Fruit fly (Drosophila melanogaster) whole organism, embryonic: Measurements from ENCODE around the gene sti.

Source experiments
- Abd-B ChIP-seq: fragments of 200-800 bp; sonication (Bioruptor generic); optimal IDR thresholded peaks from 2 replicates; lab custom pipeline; 2018; ENCODE audit warnings: missing biosample characterization, mild to moderate bottlenecking, missing genetic modification characterization, moderate library complexity
- Ada2b ChIP-seq: fragments of 200-800 bp; sonication (Bioruptor generic); IDR thresholded peaks from 2 replicates; pipeline ENCODE4 v1.3.6; 2022; ENCODE audit warnings: missing biosample characterization, missing genetic modification characterization
- Asciz ChIP-seq: fragments of 200-800 bp; sonication (Bioruptor generic); optimal IDR thresholded peaks from 2 replicates; lab custom pipeline; 2017; ENCODE audit warnings: missing biosample characterization, mild to moderate bottlenecking, missing genetic modification characterization, missing genetic modification reagents
- Atf-2 ChIP-seq: fragments of 200-800 bp; sonication (Bioruptor generic); optimal IDR thresholded peaks from 2 replicates; lab custom pipeline; 2016; ENCODE audit warnings: missing biosample characterization, missing genetic modification characterization
- CG11093 ChIP-seq: fragments of 200-800 bp; sonication (Bioruptor generic); IDR thresholded peaks from 3 replicates; pipeline ENCODE4 v1.3.6; 2022; ENCODE audit warnings: missing biosample characterization, missing genetic modification characterization
- CG14050 ChIP-seq: fragments of 200-800 bp; sonication (Bioruptor generic); IDR thresholded peaks from 3 replicates; pipeline ENCODE4 v1.3.6; 2022; ENCODE audit warnings: missing biosample characterization, missing genetic modification characterization
- CG15269 ChIP-seq: fragments of 200-800 bp; sonication (Bioruptor generic); optimal IDR thresholded peaks from 2 replicates; lab custom pipeline; 2018; ENCODE audit warnings: missing biosample characterization, mild to moderate bottlenecking, missing genetic modification characterization, moderate library complexity
- CG2120 ChIP-seq: fragments of 200-800 bp; sonication (Bioruptor generic); optimal IDR thresholded peaks from 3 replicates; lab custom pipeline; 2016; ENCODE audit warnings: missing biosample characterization, missing genetic modification characterization
- CG32772 ChIP-seq: fragments of 200-800 bp; sonication (Bioruptor generic); IDR thresholded peaks from 2 replicates; pipeline ENCODE4 v1.3.6; 2022; ENCODE audit warnings: missing biosample characterization, missing genetic modification characterization
- CG33557 ChIP-seq: fragments of 200-800 bp; sonication (Bioruptor generic); optimal IDR thresholded peaks from 2 replicates; lab custom pipeline; 2019; ENCODE audit warnings: missing biosample characterization, mild to moderate bottlenecking, missing genetic modification characterization, moderate library complexity
- CG34224 ChIP-seq: fragments of 200-800 bp; sonication (Bioruptor generic); IDR thresholded peaks from 3 replicates; pipeline ENCODE4 v1.3.6; 2022; ENCODE audit warnings: missing biosample characterization, missing genetic modification characterization; ENCODE audit not compliant: partially characterized antibody
- CG4854 ChIP-seq: fragments of 200-800 bp; sonication (Bioruptor generic); optimal IDR thresholded peaks from 2 replicates; lab custom pipeline; 2016; ENCODE audit warnings: missing biosample characterization, missing genetic modification characterization, inconsistent platforms
- CG6254 ChIP-seq: fragments of 200-800 bp; sonication (Bioruptor generic); optimal IDR thresholded peaks from 3 replicates; lab custom pipeline; 2017; ENCODE audit warnings: mild to moderate bottlenecking, missing biosample characterization, missing genetic modification reagents, missing genetic modification characterization
- CG6683 ChIP-seq: fragments of 200-800 bp; sonication (Bioruptor generic); optimal IDR thresholded peaks from 2 replicates; lab custom pipeline; 2017; ENCODE audit warnings: missing biosample characterization, mild to moderate bottlenecking, missing genetic modification characterization, missing genetic modification reagents
- CG6689 ChIP-seq: fragments of 200-800 bp; sonication (Bioruptor generic); IDR thresholded peaks from 2 replicates; pipeline ENCODE4 v1.3.6; 2022; ENCODE audit warnings: missing biosample characterization, missing genetic modification characterization
- CG6791 ChIP-seq: fragments of 200-800 bp; sonication (Bioruptor generic); IDR thresholded peaks from 3 replicates; pipeline ENCODE4 v1.3.6; 2022; ENCODE audit warnings: missing biosample characterization, missing genetic modification characterization; ENCODE audit not compliant: partially characterized antibody
- Dad ChIP-seq: fragments of 200-800 bp; sonication (Bioruptor generic); optimal IDR thresholded peaks from 3 replicates; lab custom pipeline; 2016; ENCODE audit warnings: missing biosample characterization, missing genetic modification characterization
- Dek ChIP-seq: fragments of 200-800 bp; sonication (Bioruptor generic); optimal IDR thresholded peaks from 3 replicates; lab custom pipeline; 2019; ENCODE audit warnings: missing biosample characterization, mild to moderate bottlenecking, missing genetic modification characterization, moderate library complexity
- Dip2 ChIP-seq: fragments of 200-800 bp; sonication (Bioruptor generic); IDR thresholded peaks from 2 replicates; pipeline ENCODE4 v1.3.6; 2022; ENCODE audit warnings: missing biosample characterization, missing genetic modification characterization
- Doc2 ChIP-seq: fragments of 200-800 bp; sonication (Bioruptor generic); IDR thresholded peaks from 2 replicates; pipeline ENCODE4 v1.3.6; 2022; ENCODE audit warnings: missing biosample characterization, missing genetic modification characterization
- H2.0 ChIP-seq: fragments of 200-800 bp; sonication (Bioruptor generic); IDR thresholded peaks from 2 replicates; pipeline ENCODE4 v1.3.6; 2022; ENCODE audit warnings: missing biosample characterization, missing genetic modification characterization
- Hsf ChIP-seq: fragments of 200-800 bp; sonication (Bioruptor generic); optimal IDR thresholded peaks from 3 replicates; lab custom pipeline; 2016; ENCODE audit warnings: missing biosample characterization, missing genetic modification characterization
- Kr ChIP-seq: fragments of 200-800 bp; sonication (Bioruptor generic); optimal IDR thresholded peaks from 2 replicates; lab custom pipeline; 2017; ENCODE audit warnings: missing biosample characterization, mild to moderate bottlenecking, missing genetic modification characterization
- Nf-YA ChIP-seq: fragments of 200-800 bp; sonication (Bioruptor generic); IDR thresholded peaks from 2 replicates; pipeline ENCODE4 v1.3.6; 2022; ENCODE audit warnings: missing biosample characterization, missing genetic modification characterization
- Nf-YC ChIP-seq: fragments of 200-800 bp; optimal IDR thresholded peaks from 3 replicates; lab custom pipeline; 2019; ENCODE audit warnings: missing biosample characterization, mild to moderate bottlenecking, missing genetic modification characterization, moderate library complexity
- Optix ChIP-seq: fragments of 200-800 bp; sonication (Bioruptor generic); IDR thresholded peaks from 3 replicates; pipeline ENCODE4 v1.3.6; 2022; ENCODE audit warnings: missing biosample characterization, missing genetic modification characterization
- Ptx1 ChIP-seq: fragments of 200-800 bp; sonication (Bioruptor generic); IDR thresholded peaks from 2 replicates; pipeline ENCODE4 v1.3.6; 2022; ENCODE audit warnings: missing biosample characterization, missing genetic modification characterization
- Scr ChIP-seq: fragments of 200-800 bp; sonication (Bioruptor generic); IDR thresholded peaks from 2 replicates; pipeline ENCODE4 v1.3.6; 2022; ENCODE audit warnings: missing biosample characterization, missing genetic modification characterization; ENCODE audit not compliant: partially characterized antibody
- Spps ChIP-seq: fragments of 200-800 bp; sonication (Bioruptor generic); optimal IDR thresholded peaks from 2 replicates; lab custom pipeline; 2018; ENCODE audit warnings: missing biosample characterization, mild to moderate bottlenecking, missing genetic modification characterization
- YL-1 ChIP-seq: fragments of 200-800 bp; sonication (Bioruptor generic); optimal IDR thresholded peaks from 3 replicates; lab custom pipeline; 2017; ENCODE audit warnings: missing biosample characterization, mild to moderate bottlenecking, missing genetic modification characterization
- da ChIP-seq: fragments of 200-800 bp; sonication (Bioruptor generic); optimal IDR thresholded peaks from 2 replicates; lab custom pipeline; 2016; ENCODE audit warnings: missing biosample characterization, missing genetic modification characterization
- dimm ChIP-seq: fragments of 200-800 bp; sonication (Bioruptor generic); IDR thresholded peaks from 2 replicates; pipeline ENCODE4 v1.3.6; 2022; ENCODE audit warnings: missing biosample characterization, missing genetic modification characterization
- dpn ChIP-seq, 2 experiments: fragments of 200-800 bp; sonication (Bioruptor generic); optimal IDR thresholded peaks; 3 replicates each; lab custom pipeline; 2016; ENCODE audit warnings: missing biosample characterization in 2 of 2, missing genetic modification characterization in 2 of 2
- dysf ChIP-seq: fragments of 200-800 bp; sonication (Bioruptor generic); IDR thresholded peaks from 3 replicates; pipeline ENCODE4 v1.3.6; 2022; ENCODE audit warnings: missing biosample characterization, missing genetic modification characterization
- en ChIP-seq: fragments of 200-800 bp; sonication (Bioruptor generic); optimal IDR thresholded peaks from 2 replicates; lab custom pipeline; 2016; ENCODE audit warnings: missing biosample characterization, missing genetic modification characterization
- eve ChIP-seq, 2 experiments: fragments of >200 bp; optimal IDR thresholded peaks; 2 replicates each; lab custom pipeline; 2017; ENCODE audit warnings: missing biosample characterization in 2 of 2, missing genetic modification characterization in 2 of 2
- gem ChIP-seq: fragments of 200-800 bp; sonication (Bioruptor generic); optimal IDR thresholded peaks from 2 replicates; lab custom pipeline; 2019; ENCODE audit warnings: missing biosample characterization, mild to moderate bottlenecking, missing genetic modification characterization, moderate library complexity
- jigr1 ChIP-seq: fragments of 200-800 bp; sonication (Bioruptor generic); IDR thresholded peaks from 3 replicates; pipeline ENCODE4 v1.3.6; 2022; ENCODE audit warnings: missing biosample characterization, missing genetic modification characterization
- kay ChIP-seq: fragments of 200-800 bp; sonication (Bioruptor generic); optimal IDR thresholded peaks from 2 replicates; lab custom pipeline; 2016; ENCODE audit warnings: missing biosample characterization, missing genetic modification characterization
- luna ChIP-seq: fragments of 200-800 bp; sonication (Bioruptor generic); optimal IDR thresholded peaks from 2 replicates; lab custom pipeline; 2016; ENCODE audit warnings: missing biosample characterization, missing genetic modification characterization
- nerfin-2 ChIP-seq: fragments of 200-800 bp; sonication (Bioruptor generic); IDR thresholded peaks from 2 replicates; pipeline ENCODE4 v1.3.6; 2022; ENCODE audit warnings: missing biosample characterization, missing genetic modification characterization; ENCODE audit not compliant: partially characterized antibody
- p53 ChIP-seq: fragments of 200-800 bp; sonication (Bioruptor generic); optimal IDR thresholded peaks from 2 replicates; lab custom pipeline; 2016; ENCODE audit warnings: missing biosample characterization, missing genetic modification characterization
- pnt ChIP-seq: fragments of 200-800 bp; sonication (Bioruptor generic); optimal IDR thresholded peaks from 3 replicates; lab custom pipeline; 2016; ENCODE audit warnings: missing biosample characterization, missing genetic modification characterization
- sc ChIP-seq, 3 experiments: fragments of >200 bp in 2 of 3; fragments of 200-800 bp in 1 of 3; sonication (Bioruptor generic) in 1 of 3; optimal IDR thresholded peaks; 2 replicates in 2 of 3; 3 replicates in 1 of 3; lab custom pipeline; 2017; ENCODE audit warnings: mild to moderate bottlenecking in 1 of 3, missing biosample characterization in 1 of 3, missing genetic modification characterization in 1 of 3, missing genetic modification reagents in 1 of 3
- sd ChIP-seq: fragments of 200-800 bp; sonication (Bioruptor generic); optimal IDR thresholded peaks from 3 replicates; lab custom pipeline; 2018; ENCODE audit warnings: missing biosample characterization, mild to moderate bottlenecking, missing genetic modification characterization, moderate library complexity
- sisA ChIP-seq: fragments of 200-800 bp; sonication (Bioruptor generic); IDR thresholded peaks from 2 replicates; pipeline ENCODE4 v1.3.6; 2022; ENCODE audit warnings: missing biosample characterization, missing genetic modification characterization
- tap ChIP-seq: fragments of 200-800 bp; optimal IDR thresholded peaks from 3 replicates; lab custom pipeline; 2019; ENCODE audit warnings: missing biosample characterization, mild to moderate bottlenecking, missing genetic modification characterization, moderate library complexity
- tup ChIP-seq: fragments of 200-800 bp; sonication (Bioruptor generic); optimal IDR thresholded peaks from 2 replicates; lab custom pipeline; 2016; ENCODE audit warnings: missing biosample characterization, mild to moderate bottlenecking, missing genetic modification characterization, moderate library complexity
- unpg ChIP-seq: fragments of 200-800 bp; sonication (Bioruptor generic); optimal IDR thresholded peaks from 3 replicates; lab custom pipeline; 2018; ENCODE audit warnings: missing biosample characterization, mild to moderate bottlenecking, missing genetic modification characterization, moderate library complexity
- wek ChIP-seq: fragments of 200-800 bp; sonication (Bioruptor generic); optimal IDR thresholded peaks from 3 replicates; lab custom pipeline; 2018; ENCODE audit warnings: missing biosample characterization, mild to moderate bottlenecking, missing genetic modification characterization, moderate library complexity
- z ChIP-seq: fragments of 200-800 bp; sonication (Bioruptor generic); IDR thresholded peaks from 3 replicates; pipeline ENCODE4 v1.3.6; 2022; ENCODE audit warnings: missing biosample characterization, missing genetic modification characterization

sti gene

dm6 chr3L:12468016-12468415, 46.6 kb downstream of the sti start, which contains the start of gene eyg (continued):
- TF ChIP-seq CG6689 (GFP tag; lab: Robert Waterston, UW) = no peak
- TF ChIP-seq dimm (GFP tag; lab: Robert Waterston, UW) = no peak
- TF ChIP-seq Abd-B (GFP tag; lab: Kevin White, UChicago) = peak; percentile 37
- no peak for TF ChIP-seq unpg (GFP tag; lab: Kevin White, UChicago)
- TF ChIP-seq CG11093 (GFP tag; lab: Robert Waterston, UW) = no peak
- TF ChIP-seq CG6254 (GFP tag; lab: Kevin White, UChicago) = no peak
- TF ChIP-seq Scr (GFP tag; lab: Robert Waterston, UW) = peak; percentile 60
- TF ChIP-seq CG4854 (GFP tag; lab: Kevin White, UChicago) = no peak
- peak; percentile 100 for TF ChIP-seq Nf-YC (tag; lab: Kevin White, UChicago)
- TF ChIP-seq Dek (tag; lab: Kevin White, UChicago) = no peak
- no peak for TF ChIP-seq YL-1 (GFP tag; lab: Kevin White, UChicago)
- no peak for TF ChIP-seq sisA (GFP tag; lab: Robert Waterston, UW)
- no peak for TF ChIP-seq tup (GFP tag; lab: Kevin White, UChicago)
- TF ChIP-seq Atf-2 (GFP tag; lab: Kevin White, UChicago) = no peak
- no peak for TF ChIP-seq Ada2b (GFP tag; lab: Robert Waterston, UW)
- TF ChIP-seq CG6683 (GFP tag; lab: Kevin White, UChicago) = no peak
- peak; percentile 58; the same call in 2 of the 3 replicates for TF ChIP-seq CG6791 (GFP tag; lab: Robert Waterston, UW)
- no peak for TF ChIP-seq eve (GFP tag; optimal IDR thresholded peaks at IDR 0.05; lab: Kevin White, UChicago)
- 0 out of 2 replicates have a peak, but pooled peaks have one; percentile 45 for TF ChIP-seq nerfin-2
- TF ChIP-seq CG33557 (GFP tag; lab: Kevin White, UChicago) = no peak
- TF ChIP-seq H2.0 (GFP tag; lab: Robert Waterston, UW) = no peak
- peak; percentile 35 for TF ChIP-seq Dad (GFP tag; lab: Kevin White, UChicago)
- no peak for TF ChIP-seq Spps (tag; lab: Kevin White, UChicago)
- no peak for TF ChIP-seq jigr1 (GFP tag; lab: Robert Waterston, UW)
- peak; percentile 56 for TF ChIP-seq wek (GFP tag; lab: Kevin White, UChicago)
- no peak for TF ChIP-seq Dip2 (GFP tag; lab: Robert Waterston, UW)
- TF ChIP-seq Doc2 (GFP tag; lab: Robert Waterston, UW) = no peak
- no peak for TF ChIP-seq Optix (GFP tag; lab: Robert Waterston, UW)
- peak; percentile 100 for TF ChIP-seq z (GFP tag; lab: Robert Waterston, UW)
- peak; percentile 36 for TF ChIP-seq p53
- TF ChIP-seq Asciz (GFP tag; lab: Kevin White, UChicago) = no peak
- TF ChIP-seq CG34224 = peak; percentile 31; the same call in 1 of the 3 replicates
- no peak for TF ChIP-seq kay
- peak; percentile 98 for TF ChIP-seq Nf-YA (GFP tag; lab: Robert Waterston, UW)
- no peak for TF ChIP-seq da
- TF ChIP-seq sc (optimal IDR thresholded peaks at IDR 0.05; lab: Kevin White, UChicago) = no peak
- no peak for TF ChIP-seq sc (GFP tag; optimal IDR thresholded peaks at IDR 0.05; lab: Kevin White, UChicago)
- TF ChIP-seq CG15269 (tag; lab: Kevin White, UChicago) = no peak
- peak; percentile 41; the same call in 2 of the 3 replicates for TF ChIP-seq CG14050
- TF ChIP-seq pnt (GFP tag; lab: Kevin White, UChicago) = no peak
- no peak for TF ChIP-seq luna (GFP tag; lab: Kevin White, UChicago)
- no peak for TF ChIP-seq sd (tag; lab: Kevin White, UChicago)
- no peak for TF ChIP-seq tap (tag; lab: Kevin White, UChicago)
- TF ChIP-seq CG2120 (GFP tag; lab: Kevin White, UChicago) = peak; percentile 10
- TF ChIP-seq dpn (GFP tag; optimal IDR thresholded peaks at IDR 0.05; lab: Kevin White, UChicago) = peak; percentile 0 to 9
- no peak for TF ChIP-seq CG32772 (GFP tag; lab: Robert Waterston, UW)
- no peak for TF ChIP-seq gem (tag; lab: Kevin White, UChicago)
- peak; percentile 61 for TF ChIP-seq Kr
- 0 out of 3 replicates have a peak, but pooled peaks have one; percentile 34 for TF ChIP-seq dysf (GFP tag; lab: Robert Waterston, UW)
- TF ChIP-seq Ptx1 (GFP tag; lab: Robert Waterston, UW) = no peak
- TF ChIP-seq en = no peak
- TF ChIP-seq Hsf (GFP tag; lab: Kevin White, UChicago) = peak; percentile 32
